Worm (Caenorhabditis elegans) whole organism, L3 larva: ENCODE data around the gene H05C05.4.

Experiments used
- R02D3.7 ChIP-seq: fragments of 150-350 bp; optimal IDR thresholded peaks from 2 replicates; lab custom pipeline; 2014; ENCODE audit warnings: missing biosample characterization, missing genetic modification characterization
- ZK546.5 ChIP-seq: sonication (generic microtip); optimal IDR thresholded peaks from 2 replicates; lab custom pipeline; 2017; ENCODE audit warnings: missing biosample characterization, missing genetic modification characterization
- aly-2 ChIP-seq: fragments of 150-350 bp; optimal IDR thresholded peaks from 2 replicates; lab custom pipeline; 2014; ENCODE audit warnings: missing biosample characterization, missing genetic modification characterization
- ama-1 ChIP-seq: fragments of 150-350 bp; optimal IDR thresholded peaks from 2 replicates; lab custom pipeline; 2018
- ceh-16 ChIP-seq: sonication (generic microtip); optimal IDR thresholded peaks from 2 replicates; lab custom pipeline; 2017; ENCODE audit warnings: missing biosample characterization, missing genetic modification characterization
- ceh-82 ChIP-seq: fragments of 150-350 bp; optimal IDR thresholded peaks from 2 replicates; lab custom pipeline; 2014; ENCODE audit warnings: missing biosample characterization, missing genetic modification characterization
- ceh-9 ChIP-seq: sonication (generic microtip); optimal IDR thresholded peaks from 2 replicates; lab custom pipeline; 2018; ENCODE audit warnings: missing biosample characterization, missing genetic modification characterization
- daf-12 ChIP-seq: fragments of 150-350 bp; optimal IDR thresholded peaks from 2 replicates; lab custom pipeline; 2014; ENCODE audit warnings: missing biosample characterization, missing genetic modification reagents, missing genetic modification characterization
- egl-27 ChIP-seq: sonication (generic microtip); optimal IDR thresholded peaks from 4 replicates; lab custom pipeline; 2017; ENCODE audit warnings: missing biosample characterization, missing genetic modification reagents, missing genetic modification characterization
- egl-5 ChIP-seq: fragments of 150-350 bp; optimal IDR thresholded peaks from 2 replicates; lab custom pipeline; 2017; ENCODE audit warnings: missing biosample characterization, missing genetic modification reagents, missing genetic modification characterization, inconsistent platforms
- elt-1 ChIP-seq: fragments of 150-350 bp; optimal IDR thresholded peaks from 2 replicates; lab custom pipeline; 2014; ENCODE audit warnings: missing biosample characterization, missing genetic modification characterization
- elt-2 ChIP-seq: sonication (generic microtip); optimal IDR thresholded peaks from 2 replicates; lab custom pipeline; 2016; ENCODE audit warnings: missing genetic modification reagents, mild to moderate bottlenecking, missing genetic modification characterization, missing compliant biosample characterization
- elt-3 ChIP-seq, 3 experiments: fragments of 150-350 bp in 1 of 3; sonication (generic microtip) in 2 of 3; optimal IDR thresholded peaks; 2 replicates in 2 of 3; 4 replicates in 1 of 3; lab custom pipeline; 2014 to 2017; ENCODE audit warnings: missing biosample characterization in 3 of 3, missing genetic modification characterization in 3 of 3
- fkh-10 ChIP-seq: sonication (generic microtip); optimal IDR thresholded peaks from 2 replicates; lab custom pipeline; 2017; ENCODE audit warnings: missing biosample characterization, missing genetic modification reagents, missing genetic modification characterization
- fkh-2 ChIP-seq: fragments of 150-350 bp; optimal IDR thresholded peaks from 2 replicates; lab custom pipeline; 2014; ENCODE audit warnings: missing biosample characterization, missing genetic modification reagents, missing genetic modification characterization
- fos-1 ChIP-seq: fragments of 150-350 bp; optimal IDR thresholded peaks from 2 replicates; lab custom pipeline; 2014; ENCODE audit warnings: missing biosample characterization, missing genetic modification characterization
- jun-1 ChIP-seq: fragments of 150-350 bp; optimal IDR thresholded peaks from 2 replicates; lab custom pipeline; 2014; ENCODE audit warnings: missing biosample characterization, missing genetic modification reagents, missing genetic modification characterization
- lin-15B ChIP-seq: fragments of 150-350 bp; optimal IDR thresholded peaks from 2 replicates; lab custom pipeline; 2014; ENCODE audit warnings: missing biosample characterization, missing genetic modification characterization
- lin-39 ChIP-seq: fragments of 150-350 bp; optimal IDR thresholded peaks from 2 replicates; lab custom pipeline; 2018; ENCODE audit warnings: missing biosample characterization, missing genetic modification reagents, missing genetic modification characterization
- mml-1 ChIP-seq: fragments of 150-350 bp; sonication (generic microtip); optimal IDR thresholded peaks from 3 replicates; lab custom pipeline; 2014; ENCODE audit warnings: missing biosample characterization, missing genetic modification characterization
- nfya-1 ChIP-seq: sonication (generic microtip); optimal IDR thresholded peaks from 2 replicates; lab custom pipeline; 2017; ENCODE audit warnings: missing genetic modification characterization, mild to moderate bottlenecking, missing compliant biosample characterization, antibody characterized with exemption, moderate library complexity; ENCODE audit not compliant: insufficient read depth
- nhr-237 ChIP-seq: fragments of 150-350 bp; optimal IDR thresholded peaks from 2 replicates; lab custom pipeline; 2014; ENCODE audit warnings: missing biosample characterization, missing genetic modification characterization
- nhr-43 ChIP-seq: sonication (generic microtip); optimal IDR thresholded peaks from 2 replicates; lab custom pipeline; 2016; ENCODE audit warnings: mild to moderate bottlenecking, missing genetic modification characterization, missing compliant biosample characterization; ENCODE audit not compliant: poor library complexity, severe bottlenecking
- nhr-76 ChIP-seq: fragments of 150-350 bp; sonication (generic microtip); optimal IDR thresholded peaks from 5 replicates; lab custom pipeline; 2014; ENCODE audit warnings: missing biosample characterization, missing genetic modification characterization
- nhr-77 ChIP-seq: fragments of 150-350 bp; optimal IDR thresholded peaks from 2 replicates; lab custom pipeline; 2014; ENCODE audit warnings: missing biosample characterization, missing genetic modification characterization
- pha-4 ChIP-seq: fragments of 150-350 bp; optimal IDR thresholded peaks from 2 replicates; lab custom pipeline; 2014; ENCODE audit warnings: missing biosample characterization, missing genetic modification reagents, missing genetic modification characterization
- pqm-1 ChIP-seq: fragments of 150-350 bp; optimal IDR thresholded peaks from 2 replicates; lab custom pipeline; 2017; ENCODE audit warnings: missing biosample characterization, missing genetic modification characterization, inconsistent platforms
- sea-2 ChIP-seq: fragments of 150-350 bp; sonication (generic microtip); optimal IDR thresholded peaks from 4 replicates; lab custom pipeline; 2014; ENCODE audit warnings: missing biosample characterization, missing genetic modification reagents, missing genetic modification characterization
- skn-1 ChIP-seq: fragments of 150-350 bp; optimal IDR thresholded peaks from 2 replicates; lab custom pipeline; 2014; ENCODE audit warnings: missing biosample characterization, missing genetic modification characterization
- tbx-2 ChIP-seq: sonication (generic microtip); optimal IDR thresholded peaks from 2 replicates; lab custom pipeline; 2016; ENCODE audit warnings: mild to moderate bottlenecking, missing genetic modification characterization, missing compliant biosample characterization
- unc-39 ChIP-seq: sonication (generic microtip); optimal IDR thresholded peaks from 4 replicates; lab custom pipeline; 2017; ENCODE audit warnings: missing biosample characterization, missing genetic modification characterization
- zag-1 ChIP-seq: fragments of 150-350 bp; optimal IDR thresholded peaks from 2 replicates; lab custom pipeline; 2014; ENCODE audit warnings: missing biosample characterization, missing genetic modification characterization
- ztf-11 ChIP-seq: fragments of 150-350 bp; optimal IDR thresholded peaks from 2 replicates; lab custom pipeline; 2014; ENCODE audit warnings: missing biosample characterization, missing genetic modification characterization

The H05C05.4 gene

DNA sequence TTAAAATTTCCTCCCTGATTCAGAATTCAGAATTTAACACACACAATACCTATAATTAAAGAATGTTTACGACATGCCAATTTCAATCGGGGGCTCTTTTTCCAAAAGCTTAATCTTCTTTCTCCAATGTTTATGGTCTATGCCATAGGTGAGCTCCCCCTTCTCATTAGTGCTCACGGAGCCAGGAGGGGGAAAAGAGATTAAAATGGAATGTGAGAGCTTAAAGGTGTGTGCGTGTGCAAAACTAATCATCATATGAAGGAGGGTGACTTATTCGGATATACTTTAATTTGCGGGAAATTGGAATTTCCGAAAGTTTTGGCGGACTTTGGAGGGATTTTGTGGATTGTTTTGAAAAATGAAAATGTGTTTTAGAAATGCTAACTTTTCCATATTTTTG, 37.0 kb upstream of the H05C05.4 start:
- TF ChIP-seq elt-3 (tag; optimal IDR thresholded peaks at IDR 0.05; lab: Kevin White, UChicago) (no peak), R02D3.7 (tag; lab: Kevin White, UChicago) (no peak), ceh-82 (tag; lab: Kevin White, UChicago) (no peak), lin-15B (tag; lab: Kevin White, UChicago) (no peak), ceh-16 (tag; lab: Kevin White, UChicago) (no peak), fkh-10 (GFP tag; lab: Kevin White, UChicago) (no peak), nhr-77 (tag; lab: Kevin White, UChicago) (no peak), nhr-76 (tag; lab: Kevin White, UChicago) (no peak), fkh-2 (tag; lab: Kevin White, UChicago) (no peak), nhr-237 (tag; lab: Kevin White, UChicago) (no peak), egl-5 (tag; lab: Kevin White, UChicago) (no peak), pha-4 (no peak), tbx-2 (tag; lab: Kevin White, UChicago) (no peak), fos-1 (tag; lab: Kevin White, UChicago) (no peak), sea-2 (GFP tag; lab: Kevin White, UChicago) (no peak), aly-2 (tag; lab: Kevin White, UChicago) (no peak)

DNA sequence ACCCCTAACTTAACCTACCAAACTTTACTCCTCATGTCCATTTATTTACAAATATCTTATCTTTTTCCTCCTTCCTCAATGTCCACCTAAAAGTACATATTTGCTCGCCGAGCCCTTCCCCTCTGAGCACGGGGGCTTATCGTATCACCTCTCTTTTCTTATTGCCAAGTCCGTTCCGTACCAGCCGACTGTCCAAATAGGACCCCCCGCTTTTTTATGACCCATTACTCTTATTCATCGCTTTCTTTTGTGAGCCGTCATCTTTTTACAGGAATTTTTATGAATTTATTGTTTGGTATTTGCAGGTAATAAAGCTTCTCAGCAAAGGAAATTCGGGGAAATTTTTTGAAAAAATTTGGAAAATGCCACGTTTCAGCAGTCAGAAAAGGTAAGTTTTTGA, 36.1 kb upstream of the H05C05.4 start, which contains the start of gene Y55D5A.1:
Gene Y55D5A.1, plus strand, starts transcription at position 301 of the 400 bp plus-strand sequence.
- TF ChIP-seq zag-1 (tag; lab: Kevin White, UChicago) (no peak), pha-4 (peak; percentile 19)

DNA sequence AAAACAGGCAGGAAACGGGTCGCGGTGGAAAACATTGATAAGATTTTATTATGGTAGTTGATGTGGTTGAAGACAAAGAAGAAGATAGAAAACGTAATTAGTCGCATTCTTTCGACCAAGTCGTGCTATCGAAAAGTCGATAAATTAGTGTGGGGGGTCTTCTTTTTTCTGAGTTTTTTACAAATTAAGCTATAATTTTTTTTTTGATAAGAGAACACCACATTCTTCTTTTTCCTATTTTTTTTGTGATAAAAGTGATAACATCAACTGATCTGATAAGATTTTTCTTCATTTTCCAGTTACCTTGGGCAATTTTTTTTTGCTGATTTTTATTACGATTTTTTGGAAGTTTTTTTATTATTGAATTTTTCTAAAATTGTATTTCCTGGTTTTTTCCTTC, 34.9 kb upstream of the H05C05.4 start:
- no peak for TF ChIP-seq skn-1 (tag; lab: Kevin White, UChicago)
- TF ChIP-seq elt-2 (tag; lab: Kevin White, UChicago) = peak; percentile 55

DNA sequence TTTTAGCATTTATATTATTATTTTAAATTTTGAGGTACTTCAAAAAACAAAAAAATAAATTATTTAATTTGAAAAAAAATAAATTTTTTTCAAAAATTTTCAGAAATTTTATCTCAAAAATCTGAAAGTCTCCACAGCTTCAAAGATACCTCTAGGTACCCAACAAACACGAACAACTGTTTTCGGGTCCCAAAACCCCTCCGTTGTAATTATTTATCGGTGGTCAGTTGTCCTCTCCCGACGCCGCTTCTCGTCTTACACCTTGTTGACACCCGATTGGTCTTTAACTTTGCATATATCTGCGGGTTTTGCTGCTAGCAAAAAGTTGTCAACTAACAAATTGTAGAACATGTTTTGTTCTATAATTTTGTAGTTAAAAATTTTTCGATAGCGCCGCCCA, 30.2 kb upstream of the H05C05.4 start:
- no peak for TF ChIP-seq egl-5 (tag; lab: Kevin White, UChicago)
- TF ChIP-seq mml-1 = no peak
- no peak for TF ChIP-seq tbx-2 (tag; lab: Kevin White, UChicago)
- no peak for TF ChIP-seq ama-1
- TF ChIP-seq lin-39 (tag; lab: Kevin White, UChicago) = no peak
- no peak for TF ChIP-seq ceh-9 (tag; lab: Kevin White, UChicago)
- TF ChIP-seq fos-1 (tag; lab: Kevin White, UChicago) = no peak
- no peak for TF ChIP-seq daf-12
- no peak for TF ChIP-seq pqm-1
- no peak for TF ChIP-seq lin-15B (tag; lab: Kevin White, UChicago)
- TF ChIP-seq pha-4 = no peak
- TF ChIP-seq skn-1 (tag; lab: Kevin White, UChicago) = no peak
- TF ChIP-seq jun-1 (tag; lab: Kevin White, UChicago) = no peak
- TF ChIP-seq nhr-43 (tag; lab: Kevin White, UChicago) = no peak
- no peak for TF ChIP-seq nfya-1 (tag; lab: Kevin White, UChicago)
- TF ChIP-seq unc-39 (tag; lab: Kevin White, UChicago) = no peak
- TF ChIP-seq ceh-16 (tag; lab: Kevin White, UChicago) = no peak
- no peak for TF ChIP-seq egl-27 (tag; lab: Kevin White, UChicago)

DNA sequence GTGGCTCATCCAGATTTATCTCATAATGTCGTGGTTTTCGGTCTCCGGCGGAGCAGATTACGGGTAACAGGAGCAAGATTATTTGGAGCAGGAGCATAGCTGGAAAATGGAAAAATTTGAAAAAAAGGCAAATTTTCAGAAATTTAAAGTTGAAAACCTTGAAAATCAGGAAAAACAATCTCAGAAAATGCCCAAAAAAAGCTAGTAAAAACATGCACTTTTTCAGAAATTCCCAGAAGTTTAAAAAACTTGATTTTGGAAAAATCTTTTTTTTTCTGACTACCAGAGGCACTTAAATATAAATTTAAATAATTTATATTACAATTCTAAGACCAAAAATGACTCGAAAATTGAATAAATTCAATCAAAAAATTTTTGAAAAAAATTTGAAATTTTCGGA, 29.7 kb upstream of the H05C05.4 start, which contains the start of gene Y55D5A.3:
Gene Y55D5A.3, minus strand, starts transcription at position 101 of the 400 bp plus-strand sequence.
- TF ChIP-seq tbx-2 (tag; lab: Kevin White, UChicago) = no peak
- TF ChIP-seq ztf-11 (tag; lab: Kevin White, UChicago) = no peak
- no peak for TF ChIP-seq zag-1 (tag; lab: Kevin White, UChicago)
- TF ChIP-seq elt-1 (tag; lab: Kevin White, UChicago) = no peak
- no peak for TF ChIP-seq ceh-9 (tag; lab: Kevin White, UChicago)
- no peak for TF ChIP-seq ZK546.5 (tag; lab: Kevin White, UChicago)
- no peak for TF ChIP-seq elt-3 (tag; optimal IDR thresholded peaks at IDR 0.05; lab: Kevin White, UChicago)
- TF ChIP-seq aly-2 (tag; lab: Kevin White, UChicago) = no peak
- TF ChIP-seq egl-5 (tag; lab: Kevin White, UChicago) = no peak
